Fruit fly (Drosophila melanogaster): ENCODE results near the gene CG7950.

DNA sequence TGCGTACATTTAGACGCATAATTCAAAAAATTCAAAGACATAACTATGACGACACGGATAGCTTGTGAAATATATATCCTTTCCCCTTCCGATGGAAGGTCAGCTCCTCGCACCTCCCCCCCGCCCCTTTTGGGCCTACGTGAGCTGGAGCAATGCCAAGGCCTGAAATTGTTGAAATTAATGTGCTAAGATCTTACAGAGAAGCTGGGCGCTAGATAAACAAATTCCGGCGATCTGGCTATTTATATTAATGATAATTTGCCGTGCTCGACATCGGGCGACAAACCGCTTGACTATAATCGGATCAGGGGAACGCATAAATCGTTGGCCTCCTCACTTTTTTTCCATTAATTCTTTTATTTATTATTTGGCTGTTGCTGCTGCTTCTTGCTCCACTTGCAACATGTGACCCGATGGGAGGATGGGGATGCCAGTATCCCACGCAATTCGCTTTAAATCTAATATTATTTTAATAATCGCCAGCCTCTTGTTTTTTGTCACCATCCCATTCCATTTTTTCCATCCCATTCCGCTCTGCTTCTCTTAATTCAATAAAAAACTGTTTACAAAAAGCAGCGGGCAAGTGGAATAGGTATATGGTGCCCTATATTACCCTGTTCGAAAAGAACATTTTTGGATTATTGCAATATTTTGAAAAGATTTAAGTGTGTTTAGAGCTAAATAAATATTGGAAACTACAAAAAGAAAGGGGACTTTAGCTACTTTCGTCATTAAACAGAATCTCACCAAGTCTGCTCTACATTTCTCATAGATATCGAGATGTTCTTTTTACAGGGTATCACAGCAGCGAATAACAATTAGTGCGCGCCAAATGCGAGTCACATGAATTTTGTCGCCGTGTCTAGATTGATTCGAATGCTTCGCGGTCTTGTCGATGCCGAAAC, 35.4 kb downstream of the CG7950 start:
- TF ChIP-seq CG8478 (optimal IDR thresholded peaks at IDR 0.05), result no peak
- TF ChIP-seq CTCF (optimal IDR thresholded peaks at IDR 0.05), result no peak
